Fruit fly (Drosophila melanogaster) whole organism, embryonic: ENCODE results near the gene CG1999.

ENCODE experiments used
- BEAF-32 ChIP-seq: fragments of 200-800 bp; sonication (Bioruptor generic); optimal IDR thresholded peaks from 3 replicates; lab custom pipeline; 2017; ENCODE audit warnings: missing biosample characterization, missing genetic modification characterization, mild to moderate bottlenecking, moderate library complexity, missing genetic modification reagents
- CG10147 ChIP-seq: fragments of 200-800 bp; sonication (Bioruptor generic); optimal IDR thresholded peaks from 2 replicates; lab custom pipeline; 2019; ENCODE audit warnings: missing biosample characterization, mild to moderate bottlenecking, missing genetic modification characterization, moderate library complexity
- CG1024 ChIP-seq: fragments of 200-800 bp; sonication (Bioruptor generic); IDR thresholded peaks from 2 replicates; pipeline ENCODE4 v1.3.6; 2022; ENCODE audit warnings: missing biosample characterization, missing genetic modification characterization
- CG10654 ChIP-seq: fragments of 200-800 bp; sonication (Bioruptor generic); optimal IDR thresholded peaks from 2 replicates; lab custom pipeline; 2016; ENCODE audit warnings: missing biosample characterization, missing genetic modification characterization
- CG10959 ChIP-seq: fragments of 200-800 bp; sonication (Bioruptor generic); IDR thresholded peaks from 2 replicates; pipeline ENCODE4 v1.3.6; 2022; ENCODE audit warnings: missing biosample characterization, missing genetic modification characterization
- CG11504 ChIP-seq: fragments of 200-800 bp; sonication (Bioruptor generic); optimal IDR thresholded peaks from 3 replicates; lab custom pipeline; 2019; ENCODE audit warnings: missing biosample characterization, mild to moderate bottlenecking, missing genetic modification characterization, moderate library complexity
- CG11695 ChIP-seq: fragments of 200-800 bp; sonication (Bioruptor generic); IDR thresholded peaks from 3 replicates; pipeline ENCODE4 v1.3.6; 2022; ENCODE audit warnings: missing biosample characterization, missing genetic modification characterization
- CG12744 ChIP-seq: fragments of 200-800 bp; sonication (Bioruptor generic); optimal IDR thresholded peaks from 2 replicates; lab custom pipeline; 2016; ENCODE audit warnings: missing biosample characterization, missing genetic modification characterization
- CG15073 ChIP-seq: fragments of 200-800 bp; sonication (Bioruptor generic); optimal IDR thresholded peaks from 2 replicates; lab custom pipeline; 2016; ENCODE audit warnings: missing biosample characterization, missing genetic modification characterization
- CG16779 ChIP-seq: fragments of 200-800 bp; sonication (Bioruptor generic); IDR thresholded peaks from 2 replicates; pipeline ENCODE4 v1.3.6; 2022; ENCODE audit warnings: missing biosample characterization, missing genetic modification characterization
- CG16813 ChIP-seq: fragments of 200-800 bp; sonication (Bioruptor generic); IDR thresholded peaks from 3 replicates; pipeline ENCODE4 v1.3.6; 2022; ENCODE audit warnings: missing biosample characterization, missing genetic modification characterization; ENCODE audit not compliant: partially characterized antibody
- CG17385 ChIP-seq: fragments of 200-800 bp; sonication (Bioruptor generic); optimal IDR thresholded peaks from 3 replicates; lab custom pipeline; 2018; ENCODE audit warnings: missing biosample characterization, mild to moderate bottlenecking, missing genetic modification characterization
- CG17829 ChIP-seq: fragments of 200-800 bp; optimal IDR thresholded peaks from 2 replicates; lab custom pipeline; 2019; ENCODE audit warnings: missing biosample characterization, mild to moderate bottlenecking, missing genetic modification characterization, moderate library complexity
- CG1832 ChIP-seq: fragments of 200-800 bp; sonication (Bioruptor generic); optimal IDR thresholded peaks from 2 replicates; lab custom pipeline; 2017; ENCODE audit warnings: missing biosample characterization, mild to moderate bottlenecking, missing genetic modification characterization, inconsistent platforms
- CG18619 ChIP-seq: fragments of 200-800 bp; sonication (Bioruptor generic); optimal IDR thresholded peaks from 3 replicates; lab custom pipeline; 2017; ENCODE audit warnings: missing biosample characterization, mild to moderate bottlenecking, missing genetic modification characterization
- CG2120 ChIP-seq: fragments of 200-800 bp; sonication (Bioruptor generic); optimal IDR thresholded peaks from 3 replicates; lab custom pipeline; 2016; ENCODE audit warnings: missing biosample characterization, missing genetic modification characterization
- CG4282 ChIP-seq: fragments of 200-800 bp; sonication (Bioruptor generic); optimal IDR thresholded peaks from 2 replicates; lab custom pipeline; 2016; ENCODE audit warnings: missing biosample characterization, missing genetic modification characterization
- CG43689 ChIP-seq: fragments of 200-800 bp; sonication (Bioruptor generic); IDR thresholded peaks from 2 replicates; pipeline ENCODE4 v1.3.6; 2022; ENCODE audit warnings: missing biosample characterization, missing genetic modification characterization
- CG6654 ChIP-seq: fragments of 200-800 bp; sonication (Bioruptor generic); optimal IDR thresholded peaks from 2 replicates; lab custom pipeline; 2017; ENCODE audit warnings: missing biosample characterization, mild to moderate bottlenecking, missing genetic modification characterization
- CG8089 ChIP-seq: fragments of 200-800 bp; sonication (Bioruptor generic); optimal IDR thresholded peaks from 3 replicates; lab custom pipeline; 2016; ENCODE audit warnings: missing biosample characterization, missing genetic modification characterization
- CG8359 ChIP-seq: fragments of 200-800 bp; sonication (Bioruptor generic); optimal IDR thresholded peaks from 2 replicates; lab custom pipeline; 2017; ENCODE audit warnings: missing biosample characterization, mild to moderate bottlenecking, missing genetic modification characterization, borderline replicate concordance
- E2f2 ChIP-seq: fragments of 200-800 bp; sonication (Bioruptor generic); IDR thresholded peaks from 2 replicates; pipeline ENCODE4 v1.3.6; 2022; ENCODE audit warnings: missing biosample characterization, missing genetic modification characterization
- H2.0 ChIP-seq: fragments of 200-800 bp; sonication (Bioruptor generic); IDR thresholded peaks from 2 replicates; pipeline ENCODE4 v1.3.6; 2022; ENCODE audit warnings: missing biosample characterization, missing genetic modification characterization
- Hmx ChIP-seq: fragments of 200-800 bp; sonication (Bioruptor generic); optimal IDR thresholded peaks from 2 replicates; lab custom pipeline; 2016; ENCODE audit warnings: missing biosample characterization, missing genetic modification characterization
- Hsf ChIP-seq: fragments of 200-800 bp; sonication (Bioruptor generic); optimal IDR thresholded peaks from 3 replicates; lab custom pipeline; 2016; ENCODE audit warnings: missing biosample characterization, missing genetic modification characterization
- Lhr ChIP-seq: fragments of 200-800 bp; sonication (Bioruptor generic); optimal IDR thresholded peaks from 3 replicates; lab custom pipeline; 2017; ENCODE audit warnings: mild to moderate bottlenecking, missing biosample characterization, missing genetic modification reagents, missing genetic modification characterization
- MBD-R2 ChIP-seq: fragments of 200-800 bp; sonication (Bioruptor generic); IDR thresholded peaks from 2 replicates; pipeline ENCODE4 v1.3.6; 2022; ENCODE audit warnings: missing biosample characterization, missing genetic modification characterization
- NK7.1 ChIP-seq: fragments of 200-800 bp; sonication (Bioruptor generic); optimal IDR thresholded peaks from 3 replicates; lab custom pipeline; 2016; ENCODE audit warnings: missing biosample characterization, missing genetic modification characterization
- Ptx1 ChIP-seq: fragments of 200-800 bp; sonication (Bioruptor generic); IDR thresholded peaks from 2 replicates; pipeline ENCODE4 v1.3.6; 2022; ENCODE audit warnings: missing biosample characterization, missing genetic modification characterization
- Ravus ChIP-seq: fragments of 200-800 bp; sonication (Bioruptor generic); IDR thresholded peaks from 2 replicates; pipeline ENCODE4 v1.3.6; 2022; ENCODE audit warnings: missing biosample characterization, missing genetic modification characterization
- Sox100B ChIP-seq: fragments of 200-800 bp; sonication (Bioruptor generic); optimal IDR thresholded peaks from 3 replicates; lab custom pipeline; 2018; ENCODE audit warnings: missing biosample characterization, mild to moderate bottlenecking, missing genetic modification characterization
- TFAM ChIP-seq: fragments of 200-800 bp; sonication (Bioruptor generic); optimal IDR thresholded peaks from 2 replicates; lab custom pipeline; 2017; ENCODE audit warnings: missing biosample characterization, missing genetic modification characterization, inconsistent platforms
- ash1 ChIP-seq: fragments of 200-800 bp; sonication (Bioruptor generic); optimal IDR thresholded peaks from 2 replicates; lab custom pipeline; 2018; ENCODE audit warnings: missing biosample characterization, mild to moderate bottlenecking, missing genetic modification characterization
- chm ChIP-seq: fragments of 200-800 bp; sonication (Bioruptor generic); IDR thresholded peaks from 2 replicates; pipeline ENCODE4 v1.3.6; 2022; ENCODE audit warnings: missing biosample characterization, missing genetic modification characterization
- cwo ChIP-seq: fragments of 200-800 bp; sonication (Bioruptor generic); optimal IDR thresholded peaks from 3 replicates; lab custom pipeline; 2017; ENCODE audit warnings: missing biosample characterization, missing genetic modification characterization, mild to moderate bottlenecking, moderate library complexity, missing genetic modification reagents
- disco-r ChIP-seq: fragments of 200-800 bp; sonication (Bioruptor generic); optimal IDR thresholded peaks from 2 replicates; lab custom pipeline; 2016; ENCODE audit warnings: missing biosample characterization, missing genetic modification characterization
- dysf ChIP-seq: fragments of 200-800 bp; sonication (Bioruptor generic); IDR thresholded peaks from 3 replicates; pipeline ENCODE4 v1.3.6; 2022; ENCODE audit warnings: missing biosample characterization, missing genetic modification characterization
- ewg ChIP-seq: fragments of 200-800 bp; sonication (Bioruptor generic); optimal IDR thresholded peaks from 3 replicates; lab custom pipeline; 2017; ENCODE audit warnings: mild to moderate bottlenecking, missing biosample characterization, missing genetic modification reagents, missing genetic modification characterization
- fd96Cb ChIP-seq: fragments of 200-800 bp; sonication (Bioruptor generic); optimal IDR thresholded peaks from 2 replicates; lab custom pipeline; 2018; ENCODE audit warnings: missing biosample characterization, mild to moderate bottlenecking, missing genetic modification characterization, moderate library complexity
- jumu ChIP-seq: fragments of 200-800 bp; sonication (Bioruptor generic); optimal IDR thresholded peaks from 3 replicates; lab custom pipeline; 2016; ENCODE audit warnings: missing biosample characterization, missing genetic modification characterization
- ken ChIP-seq: fragments of 200-800 bp; sonication (Bioruptor generic); IDR thresholded peaks from 3 replicates; pipeline ENCODE4 v1.3.6; 2022; ENCODE audit warnings: missing biosample characterization, missing genetic modification characterization
- mam ChIP-seq: fragments of 200-800 bp; sonication (Bioruptor generic); optimal IDR thresholded peaks from 3 replicates; lab custom pipeline; 2016; ENCODE audit warnings: missing biosample characterization, missing genetic modification characterization
- nom ChIP-seq: fragments of 200-800 bp; sonication (Bioruptor generic); optimal IDR thresholded peaks from 2 replicates; lab custom pipeline; 2017; ENCODE audit warnings: missing biosample characterization, missing genetic modification characterization, mild to moderate bottlenecking, moderate library complexity, missing genetic modification reagents
- oc ChIP-seq: fragments of 200-800 bp; sonication (Bioruptor generic); optimal IDR thresholded peaks from 2 replicates; lab custom pipeline; 2018; ENCODE audit warnings: missing biosample characterization, mild to moderate bottlenecking, missing genetic modification characterization, moderate library complexity
- p53 ChIP-seq: fragments of 200-800 bp; sonication (Bioruptor generic); optimal IDR thresholded peaks from 2 replicates; lab custom pipeline; 2016; ENCODE audit warnings: missing biosample characterization, missing genetic modification characterization
- pb ChIP-seq: fragments of 200-800 bp; sonication (Bioruptor generic); optimal IDR thresholded peaks from 3 replicates; lab custom pipeline; 2016; ENCODE audit warnings: missing biosample characterization, missing genetic modification characterization
- prd ChIP-seq, 3 experiments: fragments of >200 bp in 2 of 3; fragments of 200-800 bp in 1 of 3; sonication (Bioruptor generic) in 1 of 3; optimal IDR thresholded peaks in 2 of 3; IDR thresholded peaks in 1 of 3; 2 replicates in 2 of 3; 3 replicates in 1 of 3; pipeline versions ENCODE4 v1.3.6 to Lab custom; 2017 to 2022; ENCODE audit warnings: missing biosample characterization in 1 of 3, missing genetic modification characterization in 1 of 3
- ranshi ChIP-seq: fragments of 200-800 bp; sonication (Bioruptor generic); IDR thresholded peaks from 2 replicates; pipeline ENCODE4 v1.3.6; 2022; ENCODE audit warnings: missing biosample characterization, missing genetic modification characterization
- so ChIP-seq: fragments of 200-800 bp; sonication (Bioruptor generic); IDR thresholded peaks from 3 replicates; pipeline ENCODE4 v1.3.6; 2022; ENCODE audit warnings: missing biosample characterization, missing genetic modification characterization
- zen2 ChIP-seq: fragments of 200-800 bp; sonication (Bioruptor generic); IDR thresholded peaks from 3 replicates; pipeline ENCODE4 v1.3.6; 2022; ENCODE audit warnings: missing biosample characterization, missing genetic modification characterization; ENCODE audit not compliant: partially characterized antibody

CG1999 gene

dm6 chrX:7338538-7338937, 20.1 kb upstream of the CG1999 start (continued):
- TF ChIP-seq ranshi (GFP tag; lab: Robert Waterston, UW) (peak; percentile 36; the same call in 1 of the 2 replicates), CG8359 (peak; percentile 19), CG11504 (tag; lab: Kevin White, UChicago) (peak; percentile 80), CG43689 (GFP tag; lab: Robert Waterston, UW) (no peak), CG15073 (GFP tag; lab: Kevin White, UChicago) (no peak), p53 (GFP tag; lab: Kevin White, UChicago) (peak; percentile 21), CG16779 (no peak), Hmx (GFP tag; lab: Kevin White, UChicago) (no peak), prd (optimal IDR thresholded peaks at IDR 0.05; lab: Kevin White, UChicago) (no peak), prd (GFP tag; IDR thresholded peaks at IDR 0.05; lab: Robert Waterston, UW) (peak; percentile 49; the same call in 2 of the 3 replicates), TFAM (GFP tag; lab: Kevin White, UChicago) (no peak), H2.0 (no peak), ken (GFP tag; lab: Robert Waterston, UW) (0 out of 3 replicates have a peak, but pooled peaks have one; percentile 25), nom (GFP tag; lab: Kevin White, UChicago) (no peak), CG6654 (GFP tag; lab: Kevin White, UChicago) (no peak), CG16813 (GFP tag; lab: Robert Waterston, UW) (no peak), pb (GFP tag; lab: Kevin White, UChicago) (peak; percentile 41), jumu (GFP tag; lab: Kevin White, UChicago) (peak; percentile 35), ash1 (no peak), Hsf (GFP tag; lab: Kevin White, UChicago) (peak; percentile 69), NK7.1 (GFP tag; lab: Kevin White, UChicago) (peak; percentile 47), Ravus (GFP tag; lab: Robert Waterston, UW) (no peak), CG4282 (GFP tag; lab: Kevin White, UChicago) (no peak), zen2 (GFP tag; lab: Robert Waterston, UW) (no peak), cwo (GFP tag; lab: Kevin White, UChicago) (peak; percentile 50), chm (GFP tag; lab: Robert Waterston, UW) (no peak), CG2120 (GFP tag; lab: Kevin White, UChicago) (peak; percentile 74), fd96Cb (tag; lab: Kevin White, UChicago) (peak; percentile 62), E2f2 (peak; percentile 19; the same call in 1 of the 2 replicates), oc (peak; percentile 76), MBD-R2 (no peak), CG10147 (peak; percentile 37), CG17829 (peak; percentile 48), CG8089 (GFP tag; lab: Kevin White, UChicago) (peak; percentile 32), BEAF-32 (GFP tag; lab: Kevin White, UChicago) (no peak), CG10959 (GFP tag; lab: Robert Waterston, UW) (no peak), CG17385 (GFP tag; lab: Kevin White, UChicago) (peak; percentile 69), CG11695 (GFP tag; lab: Robert Waterston, UW) (peak; percentile 58; the same call in 2 of the 3 replicates), ewg (GFP tag; lab: Kevin White, UChicago) (peak; percentile 57), Ptx1 (GFP tag; lab: Robert Waterston, UW) (peak; percentile 48), CG10654 (peak; percentile 13), so (GFP tag; lab: Robert Waterston, UW) (peak; percentile 69; the same call in 2 of the 3 replicates), CG18619 (peak; percentile 42), Lhr (GFP tag; lab: Kevin White, UChicago) (peak; percentile 19), dysf (GFP tag; lab: Robert Waterston, UW) (peak; percentile 67), disco-r (GFP tag; lab: Kevin White, UChicago) (peak; percentile 62), CG12744 (peak; percentile 26), CG1832 (GFP tag; lab: Kevin White, UChicago) (no peak), Sox100B (GFP tag; lab: Kevin White, UChicago) (peak; percentile 75), mam (GFP tag; lab: Kevin White, UChicago) (peak; percentile 41), CG1024 (peak; percentile 37; the same call in 1 of the 2 replicates)
